Fruit fly (Drosophila melanogaster) whole organism, larva: Measurements from ENCODE around the gene Usp39.

Experiments
- noc ChIP-seq: fragments of 200-800 bp; sonication (Bioruptor generic); optimal IDR thresholded peaks from 3 replicates; lab custom pipeline; 2019; ENCODE audit warnings: missing biosample characterization, mild to moderate bottlenecking, missing genetic modification characterization, moderate library complexity

Gene Usp39

DNA sequence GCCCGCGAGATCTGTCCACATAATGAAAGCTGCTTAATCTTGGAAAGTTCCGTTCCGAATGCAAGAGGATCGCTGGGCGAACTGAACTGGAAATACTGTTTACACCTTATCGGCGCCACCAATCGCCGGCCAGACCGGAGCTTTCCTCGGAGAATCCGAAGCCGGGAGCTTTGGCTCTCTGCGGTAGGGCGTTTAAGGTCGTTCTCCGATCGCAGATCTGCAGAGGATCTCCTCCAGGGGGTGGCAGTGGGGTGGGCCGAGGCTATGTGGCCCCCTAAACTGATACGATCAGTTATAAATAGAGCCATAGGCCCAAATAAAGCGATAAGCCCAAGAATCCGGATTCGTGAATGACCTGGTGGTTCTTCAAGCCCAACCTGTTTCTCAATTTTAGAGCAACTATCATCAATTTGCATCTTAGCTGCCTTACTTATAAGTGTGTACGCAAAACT lies 621 bp upstream of the Usp39 start, which contains the start of gene CG7322:
Gene CG7322, minus strand, starts transcription at position 402 of the 452 bp plus-strand sequence.
- peak; percentile 19 for TF ChIP-seq noc (tag; lab: Kevin White, UChicago)

- no peak for TF ChIP-seq noc (tag; lab: Kevin White, UChicago)
Measured at dm6 chrX:18860074-18860473, 2.1 kb downstream of the Usp39 start, which contains the start of gene CG32544. CG32544 (plus strand) TSS chrX:18860284.

DNA sequence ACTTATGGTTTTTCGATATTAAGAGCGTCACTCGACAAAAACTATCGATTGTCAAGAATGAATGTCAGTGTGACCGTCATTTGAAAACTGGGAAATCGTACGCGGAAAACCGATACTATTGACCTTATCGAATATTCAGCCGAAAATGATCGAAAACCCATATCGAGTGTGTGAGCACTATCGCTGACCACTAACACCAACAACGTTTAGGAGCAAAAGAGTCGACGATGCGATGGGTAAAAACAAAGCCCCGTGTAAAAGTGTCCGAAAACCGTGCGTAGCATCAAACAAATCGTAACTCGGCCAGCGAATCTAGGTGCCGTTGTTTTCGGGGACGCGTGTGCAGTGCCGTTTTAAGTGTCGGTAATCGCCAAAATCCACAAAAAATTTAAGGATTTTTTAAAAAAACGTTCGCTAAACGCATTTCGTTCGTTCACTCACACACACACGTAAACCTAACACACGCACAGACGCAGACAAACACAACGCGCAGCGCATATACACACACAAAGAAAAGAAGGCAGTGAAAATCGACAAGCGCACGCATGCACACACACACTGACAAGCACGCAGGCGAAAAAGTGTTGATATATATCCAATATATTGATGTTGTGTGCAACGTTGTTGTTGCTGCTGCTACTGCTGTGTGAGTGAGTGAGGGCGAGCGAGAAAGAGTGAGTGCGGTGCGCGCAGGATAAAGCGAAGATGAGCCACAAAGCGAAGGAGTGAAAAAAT lies 5.9 kb downstream of the Usp39 start, which contains the start of the genes CG7326 and Dora:
Gene CG7326, minus strand, starts transcription at position 29 of the 735 bp plus-strand sequence.
Gene Dora, plus strand, starts transcription at position 203 of the 735 bp plus-strand sequence.
- peak; percentile 9 for TF ChIP-seq noc (tag; lab: Kevin White, UChicago)

DNA sequence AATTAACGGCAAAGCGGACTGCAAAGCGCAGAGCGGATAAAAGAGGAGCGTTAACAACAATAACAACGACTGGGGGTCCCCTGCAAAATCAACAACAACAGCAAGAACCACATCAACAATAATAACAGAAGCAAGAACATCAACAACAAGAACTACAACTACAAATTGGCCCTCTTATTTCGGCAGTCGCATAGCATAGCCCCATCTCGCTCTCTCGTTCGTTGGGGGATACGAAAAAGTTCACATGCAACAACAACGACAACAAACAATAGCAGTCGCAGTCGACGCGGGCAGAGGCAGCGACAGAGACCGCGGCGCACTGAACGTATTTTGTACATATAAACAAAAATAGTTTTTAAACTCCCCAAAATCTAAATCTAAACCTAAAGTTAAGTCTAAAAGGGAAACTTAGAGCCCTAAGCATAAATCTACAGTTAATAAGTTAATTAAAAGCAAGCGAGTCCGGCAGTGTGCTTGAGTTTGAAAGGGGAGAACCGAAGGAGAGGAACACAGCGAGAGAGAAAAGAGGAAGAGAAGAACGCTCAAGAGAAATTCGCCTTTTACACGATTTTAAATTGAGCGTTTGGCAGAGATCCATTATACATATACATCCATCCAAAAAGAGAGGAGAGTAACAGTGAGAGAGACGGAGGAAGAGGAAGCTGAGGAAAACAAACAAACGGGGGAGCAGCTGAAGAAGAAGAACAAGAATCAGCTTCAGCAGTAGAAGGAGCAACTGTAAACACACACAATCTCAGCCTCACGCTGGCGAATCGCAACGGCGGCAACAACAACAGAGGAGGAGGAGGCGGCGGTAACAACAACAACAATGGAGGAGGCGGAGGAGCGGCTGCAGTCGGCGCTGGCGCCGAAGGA lies 6.7 kb downstream of the Usp39 start:
- no peak for TF ChIP-seq noc (tag; lab: Kevin White, UChicago)

DNA sequence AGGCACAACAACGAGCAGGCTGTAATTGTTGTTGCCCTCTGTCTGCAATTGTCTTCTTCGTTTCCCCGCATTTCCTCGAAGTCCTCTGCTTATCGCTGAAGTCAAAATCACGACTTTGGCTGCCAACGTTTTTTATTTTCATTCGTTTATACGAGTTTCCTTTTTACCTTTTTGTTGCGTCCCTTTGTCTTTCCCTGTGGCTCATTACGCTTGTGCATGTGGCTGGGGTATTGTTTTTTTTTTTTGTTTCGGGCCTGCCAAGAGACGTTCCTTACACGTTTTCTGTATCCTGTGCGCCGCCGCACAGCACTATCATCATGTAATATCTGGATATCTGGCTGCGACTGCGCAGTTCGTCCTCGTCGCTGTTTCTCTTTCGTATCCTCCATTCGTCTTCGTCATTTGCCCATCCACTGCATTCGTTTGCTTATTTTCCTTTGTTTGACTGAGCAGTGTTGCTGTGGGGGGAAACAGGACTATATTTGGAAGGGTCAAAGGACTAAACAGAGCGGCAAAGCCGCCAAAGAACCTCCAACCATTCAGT lies 8.4 kb downstream of the Usp39 start:
- TF ChIP-seq noc (tag; lab: Kevin White, UChicago): no peak

DNA sequence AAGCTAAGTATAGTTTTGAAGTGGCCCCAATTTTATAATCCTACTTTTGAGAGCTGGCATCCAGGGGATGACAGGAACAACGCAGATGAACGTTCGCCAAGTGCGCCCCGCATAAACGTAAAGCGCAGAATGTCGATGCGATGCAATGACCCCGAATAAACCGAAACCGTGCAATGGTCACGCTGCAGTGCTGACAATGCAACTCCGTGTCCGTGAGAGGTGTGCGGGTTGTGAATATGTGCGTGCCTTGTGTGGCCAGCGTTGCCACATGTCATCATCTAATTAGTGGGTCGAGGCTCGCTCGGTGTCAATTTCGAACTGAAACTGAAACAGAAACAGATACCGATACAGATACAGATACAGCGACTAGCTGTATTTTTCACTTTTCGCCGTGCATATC lies 10.1 kb downstream of the Usp39 start:
- TF ChIP-seq noc (tag; lab: Kevin White, UChicago): no peak

- TF ChIP-seq noc (tag; lab: Kevin White, UChicago): no peak
Measured at dm6 chrX:18869489-18870132, 11.6 kb downstream of the Usp39 start.

DNA sequence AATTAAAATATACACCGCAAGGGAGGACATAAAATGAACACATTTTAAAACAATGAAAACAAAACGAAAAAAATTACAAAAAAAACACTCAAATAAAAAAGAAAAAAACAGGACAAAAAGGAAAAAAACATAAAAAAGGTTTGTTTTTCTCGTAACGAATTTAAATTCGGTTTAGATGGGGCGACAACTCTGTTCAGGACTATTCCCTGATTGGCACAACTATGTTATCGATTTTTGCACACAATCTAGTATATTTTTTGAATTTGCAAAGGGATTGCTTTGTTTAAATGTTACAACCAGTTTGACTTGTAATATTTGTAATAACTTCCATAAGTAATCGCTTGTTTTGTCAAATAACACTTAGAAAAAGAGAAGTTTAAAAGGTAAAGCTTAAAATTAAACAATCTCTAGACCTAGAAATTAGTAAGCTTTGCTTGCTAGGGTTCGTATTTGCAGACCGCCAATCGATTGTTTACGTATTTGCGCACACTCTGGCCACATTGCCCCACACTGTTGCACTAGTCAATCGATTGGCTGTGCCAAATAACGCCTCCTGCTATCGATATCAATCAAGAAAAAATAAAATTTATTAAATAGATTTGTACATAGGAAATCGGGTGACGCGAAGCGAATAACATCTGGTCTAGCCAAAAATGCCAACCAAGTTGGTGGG lies 26.1 kb downstream of the Usp39 start, which contains the start of gene CG7332:
Gene CG7332, plus strand, starts transcription at position 515 of the 673 bp plus-strand sequence.
- no peak for TF ChIP-seq noc (tag; lab: Kevin White, UChicago)

dm6 chrX:18893433-18893832 lies 35.4 kb downstream of the Usp39 start, which contains the start of gene Flacc:
Flacc (minus strand) TSS chrX:18893636.
- TF ChIP-seq noc (tag; lab: Kevin White, UChicago): no peak

- TF ChIP-seq noc (tag; lab: Kevin White, UChicago): no peak
Measured at dm6 chrX:18894146-18894545, 36.1 kb downstream of the Usp39 start, which contains the start of gene SdhBL. SdhBL (plus strand) TSS chrX:18894446.

dm6 chrX:18897294-18897693 lies 39.3 kb downstream of the Usp39 start:
- no peak for TF ChIP-seq noc (tag; lab: Kevin White, UChicago)

dm6 chrX:18897906-18898305 lies 39.9 kb downstream of the Usp39 start:
- TF ChIP-seq noc (tag; lab: Kevin White, UChicago): no peak

dm6 chrX:18899835-18900460 lies 41.9 kb downstream of the Usp39 start, which contains the start of gene CG7378:
CG7378 (plus strand) TSS chrX:18900410.
- TF ChIP-seq noc (tag; lab: Kevin White, UChicago): peak; percentile 16

dm6 chrX:18900958-18901357 lies 43.0 kb downstream of the Usp39 start:
- TF ChIP-seq noc (tag; lab: Kevin White, UChicago): no peak
